Fruit fly (Drosophila melanogaster): ENCODE measurements around the gene CG3857.

The CG3857 gene

DNA sequence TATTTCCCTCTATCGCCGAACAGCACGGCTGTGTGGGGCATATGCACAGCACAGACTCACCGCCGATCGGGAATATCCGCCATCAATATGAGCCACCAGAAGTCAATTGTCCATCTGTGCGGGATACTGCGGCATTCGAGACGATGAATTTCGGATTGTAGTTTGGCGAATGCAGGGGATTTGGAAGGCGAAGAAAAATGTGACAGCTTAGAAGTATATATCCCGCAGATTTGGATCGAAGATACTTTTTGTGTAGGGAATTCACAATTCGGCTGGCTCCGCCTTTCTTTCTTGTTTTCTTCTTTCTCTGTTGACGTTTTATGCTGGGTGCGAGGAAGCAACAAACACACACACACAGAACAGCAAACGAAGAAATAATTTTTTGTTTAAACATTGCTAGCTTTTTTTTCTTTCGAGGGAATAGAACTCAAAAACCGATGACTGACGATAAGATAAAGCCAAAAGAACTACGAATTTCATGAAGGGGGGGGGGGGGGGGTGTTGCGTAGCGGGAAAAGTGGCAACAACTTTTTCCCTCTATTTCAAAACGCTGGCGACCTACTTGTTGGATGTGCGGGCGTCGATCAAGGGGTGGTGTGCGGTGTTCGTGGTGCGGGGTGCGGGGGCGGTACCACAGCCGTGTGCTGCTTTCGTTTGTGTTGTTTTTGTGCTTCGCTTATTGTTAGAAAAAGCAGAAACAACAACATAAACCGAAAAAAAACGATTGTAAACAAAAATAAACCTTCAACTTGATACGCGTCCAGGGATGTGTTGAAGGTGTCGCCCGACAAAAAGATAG is 44.5 kb upstream of the CG3857 start (continued):
- peak; percentile 48; the same call in 1 of the 2 replicates for TF ChIP-seq onecut (GFP tag; IDR thresholded peaks at IDR 0.05)
- no peak for TF ChIP-seq CG13287 (GFP tag; IDR thresholded peaks at IDR 0.05; ENCODE audit: partially characterized antibody)
- TF ChIP-seq Adf1 (GFP tag; IDR thresholded peaks at IDR 0.05), result peak; percentile 14
- TF ChIP-seq CG3407 (GFP tag; optimal IDR thresholded peaks at IDR 0.05), result peak; percentile 57
- peak; percentile 53; the same call in 1 of the 2 replicates for TF ChIP-seq CG4404 (GFP tag; IDR thresholded peaks at IDR 0.05)
- TF ChIP-seq CoRest (tag; optimal IDR thresholded peaks at IDR 0.05), result peak; percentile 89
- TF ChIP-seq sr (GFP tag; IDR thresholded peaks at IDR 0.05), result peak; percentile 80
- TF ChIP-seq Nf-YB (GFP tag; optimal IDR thresholded peaks at IDR 0.05), result peak; percentile 27
- peak; percentile 33; the same call in 1 of the 2 replicates for TF ChIP-seq CG14014 (GFP tag; IDR thresholded peaks at IDR 0.05)
- peak; percentile 34; the same call in 1 of the 2 replicates for TF ChIP-seq CG8765 (GFP tag; IDR thresholded peaks at IDR 0.05)
- TF ChIP-seq CG14050 (GFP tag; IDR thresholded peaks at IDR 0.05), result peak; percentile 56
- peak; percentile 94 for TF ChIP-seq CG10274 (GFP tag; optimal IDR thresholded peaks at IDR 0.05)
- TF ChIP-seq CG12942 (GFP tag; optimal IDR thresholded peaks at IDR 0.05), result peak; percentile 48
- TF ChIP-seq CG17568 (GFP tag; optimal IDR thresholded peaks at IDR 0.05), result peak; percentile 32
- TF ChIP-seq Fer3 (tag; optimal IDR thresholded peaks at IDR 0.05), result peak; percentile 53
- TF ChIP-seq lmd (GFP tag; IDR thresholded peaks at IDR 0.05), result peak; percentile 87
- no peak for TF ChIP-seq pzg (GFP tag; optimal IDR thresholded peaks at IDR 0.05)
- TF ChIP-seq CG34376 (GFP tag; optimal IDR thresholded peaks at IDR 0.05), result no peak
- no peak for TF ChIP-seq Doc2 (GFP tag; IDR thresholded peaks at IDR 0.05)
- peak; percentile 78 for TF ChIP-seq HLH54F (GFP tag; optimal IDR thresholded peaks at IDR 0.05)
- TF ChIP-seq CG7839 (tag; optimal IDR thresholded peaks at IDR 0.05), result peak; percentile 85
- TF ChIP-seq Sox100B (GFP tag; optimal IDR thresholded peaks at IDR 0.05), result peak; percentile 81
- TF ChIP-seq fd102C (GFP tag; optimal IDR thresholded peaks at IDR 0.05), result no peak
- peak; percentile 7 for TF ChIP-seq trh (GFP tag; optimal IDR thresholded peaks at IDR 0.05)
- peak; percentile 80 for TF ChIP-seq CG17385 (GFP tag; optimal IDR thresholded peaks at IDR 0.05)
- TF ChIP-seq zfh1 (GFP tag; IDR thresholded peaks at IDR 0.05), result peak; percentile 77
- TF ChIP-seq tgo (GFP tag; IDR thresholded peaks at IDR 0.05), result peak; percentile 65; the same call in 2 of the 3 replicates
- peak; percentile 81 for TF ChIP-seq unpg (GFP tag; optimal IDR thresholded peaks at IDR 0.05)
- TF ChIP-seq CG12219 (GFP tag; optimal IDR thresholded peaks at IDR 0.05), result peak; percentile 77
- peak; percentile 4 for TF ChIP-seq CG15514 (GFP tag; optimal IDR thresholded peaks at IDR 0.05)
- peak; percentile 69 for TF ChIP-seq CG11398 (GFP tag; optimal IDR thresholded peaks at IDR 0.05)
- peak; percentile 5 for TF ChIP-seq BtbVII (GFP tag; optimal IDR thresholded peaks at IDR 0.05)
- no peak for TF ChIP-seq Dref (GFP tag; IDR thresholded peaks at IDR 0.05)
- peak; percentile 44 for TF ChIP-seq CG1602 (GFP tag; optimal IDR thresholded peaks at IDR 0.05)
- peak; percentile 57; the same call in 1 of the 2 replicates for TF ChIP-seq Awh (GFP tag; IDR thresholded peaks at IDR 0.05)
- TF ChIP-seq CG13624 (GFP tag; optimal IDR thresholded peaks at IDR 0.05), result peak; percentile 52
- TF ChIP-seq Hmx (GFP tag; optimal IDR thresholded peaks at IDR 0.05), result peak; percentile 43
- peak; percentile 76 for TF ChIP-seq Xbp1 (GFP tag; optimal IDR thresholded peaks at IDR 0.05)
- peak; percentile 83 for TF ChIP-seq Ptx1 (GFP tag; IDR thresholded peaks at IDR 0.05)
- TF ChIP-seq Gug (GFP tag; IDR thresholded peaks at IDR 0.05), result peak; percentile 82
- no peak for TF ChIP-seq Jarid2 (GFP tag; optimal IDR thresholded peaks at IDR 0.05)
- TF ChIP-seq gsb-n (tag; optimal IDR thresholded peaks at IDR 0.05), result peak; percentile 61
- no peak for TF ChIP-seq tll (GFP tag; optimal IDR thresholded peaks at IDR 0.05)
- peak; percentile 33 for TF ChIP-seq CG5245 (GFP tag; optimal IDR thresholded peaks at IDR 0.05)
- TF ChIP-seq BEAF-32 (GFP tag; optimal IDR thresholded peaks at IDR 0.05), result no peak
- TF ChIP-seq CG16815 (GFP tag; optimal IDR thresholded peaks at IDR 0.05), result peak; percentile 59
- TF ChIP-seq CG43689 (GFP tag; IDR thresholded peaks at IDR 0.05), result peak; percentile 63
- TF ChIP-seq en (GFP tag; optimal IDR thresholded peaks at IDR 0.05), result no peak

Measured in whole organism, embryonic.